Fruit fly (Drosophila melanogaster): Measurements from ENCODE around the gene AIF.

The AIF gene

DNA sequence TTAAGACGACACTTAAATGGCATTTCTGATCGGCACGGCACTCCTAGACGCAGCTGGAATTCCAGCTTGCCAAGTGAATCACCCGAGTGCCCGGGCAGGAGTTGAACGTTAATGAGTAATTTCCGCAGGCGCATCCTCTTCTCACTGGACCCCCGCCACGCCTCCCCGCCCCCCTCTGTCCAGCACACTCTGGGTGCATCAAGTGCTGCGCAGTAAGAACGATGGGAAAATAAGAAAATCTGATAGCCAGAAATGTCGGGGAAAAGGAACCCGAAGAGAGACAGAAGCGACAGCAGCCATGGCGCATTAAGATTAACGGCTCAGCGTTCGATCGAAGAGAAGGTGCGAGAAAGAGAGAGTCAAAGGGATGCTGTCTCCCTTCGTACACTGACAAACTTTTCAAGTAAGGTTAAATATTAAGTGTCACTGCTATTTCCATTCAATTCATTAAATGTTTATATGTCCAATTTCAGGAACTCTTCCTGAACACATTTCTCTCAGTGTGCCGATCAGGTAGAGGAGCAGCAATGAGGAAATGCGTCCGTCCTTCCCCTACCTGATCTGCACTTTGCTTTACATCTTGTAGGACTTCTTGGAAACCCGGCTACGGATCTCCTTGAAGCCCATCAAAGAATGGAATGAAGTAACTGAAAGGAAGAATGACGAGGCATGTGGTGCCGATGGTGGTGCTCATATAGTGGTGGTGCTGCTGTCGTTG is 13.1 kb downstream of the AIF start (continued):
- peak; percentile 10 for TF ChIP-seq CG3407 (GFP tag; optimal IDR thresholded peaks at IDR 0.05)
- TF ChIP-seq CG13775 (GFP tag; optimal IDR thresholded peaks at IDR 0.05) = peak; percentile 71
- TF ChIP-seq CG14965 (GFP tag; optimal IDR thresholded peaks at IDR 0.05; ENCODE audit: borderline replicate concordance) = no peak
- no peak for TF ChIP-seq amos (GFP tag; IDR thresholded peaks at IDR 0.05; ENCODE audit: partially characterized antibody)
- TF ChIP-seq CTCF (GFP tag; optimal IDR thresholded peaks at IDR 0.05) = no peak
- TF ChIP-seq ken (GFP tag; IDR thresholded peaks at IDR 0.05) = peak; percentile 68; the same call in 2 of the 3 replicates
- TF ChIP-seq CG15011 (GFP tag; optimal IDR thresholded peaks at IDR 0.05) = no peak
- peak; percentile 77 for TF ChIP-seq CG4424 (GFP tag; optimal IDR thresholded peaks at IDR 0.05)
- TF ChIP-seq h (optimal IDR thresholded peaks at IDR 0.05) = no peak
- TF ChIP-seq Antp (GFP tag; optimal IDR thresholded peaks at IDR 0.05) = peak; percentile 76
- TF ChIP-seq CG17328 (GFP tag; IDR thresholded peaks at IDR 0.05) = peak; percentile 78
- peak; percentile 56 for TF ChIP-seq CG8944 (GFP tag; optimal IDR thresholded peaks at IDR 0.05)
- no peak for TF ChIP-seq HLHmδ (GFP tag; optimal IDR thresholded peaks at IDR 0.05)
- TF ChIP-seq CG5953 (GFP tag; IDR thresholded peaks at IDR 0.05) = no peak
- peak; percentile 42 for TF ChIP-seq grn (GFP tag; optimal IDR thresholded peaks at IDR 0.05)
- TF ChIP-seq luna (GFP tag; optimal IDR thresholded peaks at IDR 0.05) = no peak
- peak in 1 of 2 experiments; percentile 7 for TF ChIP-seq Eip74EF (GFP tag; optimal IDR thresholded peaks at IDR 0.05)
- peak; percentile 13 for TF ChIP-seq disco-r (GFP tag; optimal IDR thresholded peaks at IDR 0.05)
- peak; percentile 77 to 81 for TF ChIP-seq bsh (GFP tag; optimal IDR thresholded peaks at IDR 0.05)
- TF ChIP-seq CG3838 (GFP tag; optimal IDR thresholded peaks at IDR 0.05) = no peak
- peak; percentile 57 for TF ChIP-seq nerfin-1 (tag; optimal IDR thresholded peaks at IDR 0.05)
- TF ChIP-seq CG42726 (GFP tag; IDR thresholded peaks at IDR 0.05; ENCODE audit: partially characterized antibody) = no peak
- no peak for TF ChIP-seq CG10565 (GFP tag; optimal IDR thresholded peaks at IDR 0.05)
- TF ChIP-seq MESR4 (GFP tag; optimal IDR thresholded peaks at IDR 0.05) = no peak
- peak; percentile 54 to 68 for TF ChIP-seq Pdp1 (GFP tag; optimal IDR thresholded peaks at IDR 0.05)
- TF ChIP-seq CrebB (tag; optimal IDR thresholded peaks at IDR 0.05) = no peak
- no peak for TF ChIP-seq hth (optimal IDR thresholded peaks at IDR 0.05)
- no peak for TF ChIP-seq sd (tag; optimal IDR thresholded peaks at IDR 0.05)
- peak; percentile 38 for TF ChIP-seq Nf-YB (GFP tag; optimal IDR thresholded peaks at IDR 0.05)
- peak; percentile 93 for TF ChIP-seq CG8765 (GFP tag; IDR thresholded peaks at IDR 0.05)
- peak; percentile 9 for TF ChIP-seq cato (GFP tag; optimal IDR thresholded peaks at IDR 0.05; ENCODE audit: borderline replicate concordance)
- peak; percentile 48 for TF ChIP-seq kay (GFP tag; optimal IDR thresholded peaks at IDR 0.05)
- peak; percentile 5 for TF ChIP-seq Ets97D (GFP tag; optimal IDR thresholded peaks at IDR 0.05)
- peak; percentile 34 for TF ChIP-seq crc (GFP tag; optimal IDR thresholded peaks at IDR 0.05)
- TF ChIP-seq CG5245 (GFP tag; optimal IDR thresholded peaks at IDR 0.05) = peak; percentile 50
- TF ChIP-seq nmo (GFP tag; optimal IDR thresholded peaks at IDR 0.05) = peak; percentile 83
- TF ChIP-seq CG2120 (GFP tag; optimal IDR thresholded peaks at IDR 0.05) = no peak
- TF ChIP-seq Usf (GFP tag; optimal IDR thresholded peaks at IDR 0.05) = peak; percentile 69
- peak; percentile 49; the same call in 1 of the 2 replicates for TF ChIP-seq CG32772 (GFP tag; IDR thresholded peaks at IDR 0.05)
- TF ChIP-seq CG1792 (GFP tag; optimal IDR thresholded peaks at IDR 0.05) = peak; percentile 23
- TF ChIP-seq E2f2 (GFP tag; IDR thresholded peaks at IDR 0.05) = no peak
- no peak for TF ChIP-seq CG10543 (GFP tag; optimal IDR thresholded peaks at IDR 0.05)
- TF ChIP-seq CG4854 (GFP tag; optimal IDR thresholded peaks at IDR 0.05) = no peak
- peak; percentile 21 for TF ChIP-seq CG30020 (tag; optimal IDR thresholded peaks at IDR 0.05)
- TF ChIP-seq kah (GFP tag; optimal IDR thresholded peaks at IDR 0.05) = no peak
- no peak for TF ChIP-seq CG14441 (GFP tag; IDR thresholded peaks at IDR 0.05)
- TF ChIP-seq Fer1 (GFP tag; optimal IDR thresholded peaks at IDR 0.05) = no peak
- TF ChIP-seq CG18262 (tag; optimal IDR thresholded peaks at IDR 0.05) = peak; percentile 88
- peak; percentile 6 for TF ChIP-seq lab (GFP tag; optimal IDR thresholded peaks at IDR 0.05)
- no peak for TF ChIP-seq CG6683 (GFP tag; optimal IDR thresholded peaks at IDR 0.05)
